Fruit fly (Drosophila melanogaster) Kc167 (cell line): ENCODE measurements around the gene Nhe1.

Experiments
- Myc ChIP-seq: fragments of >200 bp; optimal IDR thresholded peaks from 2 replicates; lab custom pipeline; 2017; ENCODE audit warnings: missing external identifiers
- Sin3A ChIP-seq: fragments of >200 bp; optimal IDR thresholded peaks from 2 replicates; lab custom pipeline; 2018; ENCODE audit warnings: missing external identifiers
- h ChIP-seq: fragments of >200 bp; optimal IDR thresholded peaks from 3 replicates; lab custom pipeline; 2018; ENCODE audit warnings: missing external identifiers
- insv ChIP-seq: fragments of >200 bp; optimal IDR thresholded peaks from 3 replicates; lab custom pipeline; 2018; ENCODE audit warnings: missing external identifiers
- psq ChIP-seq: fragments of >200 bp; optimal IDR thresholded peaks from 2 replicates; lab custom pipeline; 2017; ENCODE audit warnings: missing external identifiers
- ttk ChIP-seq: sonication (Bioruptor generic); optimal IDR thresholded peaks from 2 replicates; lab custom pipeline; 2017; ENCODE audit warnings: missing external identifiers

dm6 chr2L:128977-129941, 22.7 kb upstream of the Nhe1 start:
- TF ChIP-seq insv (lab: Kevin White, UChicago), result no peak
- TF ChIP-seq psq (lab: Kevin White, UChicago), result no peak
- TF ChIP-seq h, result no peak
- TF ChIP-seq Myc (lab: Kevin White, UChicago), result no peak
- TF ChIP-seq Sin3A (lab: Kevin White, UChicago), result no peak
- no peak for TF ChIP-seq ttk
